Fruit fly (Drosophila melanogaster): ENCODE data around the gene SWIP.

DNA sequence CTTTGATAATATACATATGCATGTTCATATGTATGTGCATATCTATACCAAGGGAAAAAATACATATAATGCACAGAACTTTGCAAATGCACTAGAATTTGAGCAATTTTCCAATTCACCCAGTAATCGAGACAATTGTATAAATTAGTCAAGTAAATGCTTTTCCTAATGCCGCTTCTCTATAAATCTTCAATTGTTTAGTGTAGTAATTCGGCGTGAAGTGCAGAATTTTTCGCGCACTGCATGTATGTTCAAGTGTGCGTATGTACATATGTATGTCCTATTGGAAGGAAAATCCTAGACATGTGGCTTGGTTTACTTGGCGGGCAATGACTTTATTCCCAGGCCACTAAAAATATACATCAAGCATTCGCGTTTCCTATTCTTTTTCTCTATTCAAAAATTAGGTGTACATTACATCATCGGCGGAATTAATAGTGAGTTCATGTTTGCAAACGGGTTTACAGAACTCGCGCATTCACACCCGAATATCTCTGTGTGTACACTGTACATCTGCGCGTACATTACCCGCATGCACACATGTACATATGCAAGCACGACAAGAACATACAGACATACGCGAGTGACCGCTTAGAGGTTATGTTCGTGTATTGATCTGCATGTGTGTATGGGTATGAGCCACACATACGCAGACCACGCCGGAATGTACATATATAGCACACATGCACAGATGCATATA, 5.5 kb downstream of the SWIP start:
- TF ChIP-seq Sin3A (optimal IDR thresholded peaks at IDR 0.05), result no peak
- TF ChIP-seq psq (optimal IDR thresholded peaks at IDR 0.05), result no peak
- TF ChIP-seq Myc (optimal IDR thresholded peaks at IDR 0.05), result no peak
- TF ChIP-seq ttk (optimal IDR thresholded peaks at IDR 0.05), result no peak
- TF ChIP-seq insv (optimal IDR thresholded peaks at IDR 0.05), result no peak
